Worm (Caenorhabditis elegans) whole organism, L4 larva: ENCODE data around the gene nspb-11.

Source experiments
- hmg-1.1 ChIP-seq: fragments of 200-800 bp; sonication (Bioruptor generic); IDR thresholded peaks from 2 replicates; pipeline ENCODE4 v1.3.6; 2022; ENCODE audit warnings: missing genetic modification reagents, missing genetic modification characterization, missing compliant biosample characterization
- snpc-4 ChIP-seq: fragments of 150-350 bp; optimal IDR thresholded peaks from 2 replicates; lab custom pipeline; 2014; ENCODE audit warnings: missing biosample characterization, missing genetic modification characterization
- vab-7 ChIP-seq: fragments of 200-800 bp; sonication (Bioruptor generic); IDR thresholded peaks from 2 replicates; pipeline ENCODE4 v1.3.6; 2022; ENCODE audit warnings: missing genetic modification reagents, missing genetic modification characterization, missing compliant biosample characterization

- TF ChIP-seq vab-7: no peak
- TF ChIP-seq hmg-1.1: no peak
- no peak for TF ChIP-seq snpc-4 (tag; lab: Kevin White, UChicago)
These were observed 35.3 kb downstream of the nspb-11 start for ce11 chrII:12942496-12942895.
